Worm (Caenorhabditis elegans) whole organism, midembryonic: ENCODE results near the gene ttr-14.

Experiments
- T22C8.4 ChIP-seq: fragments of 200-800 bp; sonication (Bioruptor generic); IDR thresholded peaks from 2 replicates; pipeline ENCODE4 v1.3.6; 2022; ENCODE audit warnings: missing genetic modification characterization, missing compliant biosample characterization
- cog-1 ChIP-seq: sonication (generic microtip); optimal IDR thresholded peaks from 2 replicates; lab custom pipeline; 2016; ENCODE audit warnings: missing genetic modification characterization, missing compliant biosample characterization
- flt-1 ChIP-seq: fragments of 200-800 bp; sonication (Bioruptor generic); IDR thresholded peaks from 2 replicates; pipeline ENCODE4 v1.3.6; 2022; ENCODE audit warnings: missing genetic modification characterization, missing compliant biosample characterization
- klf-2 ChIP-seq: fragments of 200-800 bp; sonication (Bioruptor generic); conservative IDR thresholded peaks from 2 replicates; pipeline ENCODE4 v1.3.6; 2022; ENCODE audit warnings: missing genetic modification reagents, missing genetic modification characterization, missing compliant biosample characterization
- med-1 ChIP-seq: sonication (generic microtip); optimal IDR thresholded peaks from 2 replicates; lab custom pipeline; 2017; ENCODE audit warnings: missing genetic modification characterization, mild to moderate bottlenecking, missing compliant biosample characterization, antibody characterized with exemption, missing genetic modification reagents; ENCODE audit not compliant: insufficient read depth
- ref-1 ChIP-seq: fragments of 200-800 bp; sonication (Bioruptor generic); conservative IDR thresholded peaks from 2 replicates; pipeline ENCODE4 v1.3.6; 2022; ENCODE audit warnings: missing genetic modification reagents, missing genetic modification characterization, missing compliant biosample characterization
- tab-1 ChIP-seq: fragments of 200-800 bp; sonication (Bioruptor generic); IDR thresholded peaks from 2 replicates; pipeline ENCODE4 v1.3.6; 2022; ENCODE audit warnings: missing genetic modification characterization, missing compliant biosample characterization
- ztf-23 ChIP-seq: fragments of 200-800 bp; sonication (Bioruptor generic); IDR thresholded peaks from 2 replicates; pipeline ENCODE4 v1.3.6; 2022; ENCODE audit warnings: missing genetic modification reagents, missing genetic modification characterization, missing compliant biosample characterization
- ztf-29 ChIP-seq: fragments of 200-800 bp; sonication (Bioruptor generic); IDR thresholded peaks from 2 replicates; pipeline ENCODE4 v1.3.6; 2022; ENCODE audit warnings: missing genetic modification reagents, missing genetic modification characterization, missing compliant biosample characterization

Gene ttr-14

ce11 chrX:10837609-10838008, 50.3 kb downstream of the ttr-14 start:
- no peak for TF ChIP-seq med-1
- no peak for TF ChIP-seq cog-1
- no peak for TF ChIP-seq T22C8.4 (GFP tag; lab: Robert Waterston, UW)
- TF ChIP-seq ztf-23 (GFP tag; lab: Robert Waterston, UW) = no peak
- no peak for TF ChIP-seq klf-2 (GFP tag; lab: Robert Waterston, UW)
- no peak for TF ChIP-seq flt-1 (GFP tag; lab: Robert Waterston, UW)
- no peak for TF ChIP-seq ztf-29 (GFP tag; lab: Robert Waterston, UW)
- no peak for TF ChIP-seq ref-1 (GFP tag; lab: Robert Waterston, UW)
- no peak for TF ChIP-seq tab-1

- TF ChIP-seq ztf-29 (GFP tag; lab: Robert Waterston, UW) (no peak), T22C8.4 (GFP tag; lab: Robert Waterston, UW) (no peak), ztf-23 (GFP tag; lab: Robert Waterston, UW) (no peak), med-1 (no peak), ref-1 (GFP tag; lab: Robert Waterston, UW) (no peak), flt-1 (GFP tag; lab: Robert Waterston, UW) (no peak), tab-1 (no peak), cog-1 (no peak), klf-2 (GFP tag; lab: Robert Waterston, UW) (no peak)
These were observed 51.2 kb downstream of the ttr-14 start, which contains the start of gene plc-1 for ce11 chrX:10838550-10838949. Gene plc-1 (minus strand): TSS chrX:10838650.
